Worm (Caenorhabditis elegans): ENCODE data around the gene srv-25.

DNA sequence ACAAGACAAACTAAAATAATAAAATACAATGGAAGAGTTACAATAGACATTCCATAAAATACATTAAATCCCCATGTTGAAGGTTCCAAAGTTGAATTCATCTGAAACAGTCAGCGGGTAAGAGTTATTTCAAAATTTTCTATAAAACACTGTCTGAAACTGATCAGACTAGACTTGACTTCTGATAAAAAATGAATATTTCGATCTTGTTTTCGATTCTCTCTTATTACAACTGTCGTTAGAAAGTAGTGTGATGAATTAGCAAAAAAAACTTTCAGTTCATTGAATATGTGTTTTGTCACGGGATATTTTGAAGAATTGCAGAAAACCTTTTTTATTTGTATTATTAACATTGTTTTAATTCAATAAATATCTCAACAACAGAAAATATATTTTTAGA lies 1.8 kb downstream of the srv-25 start, which contains the start of gene srv-26:
- TF ChIP-seq W03F9.2 (tag; optimal IDR thresholded peaks at IDR 0.05) (no peak), dao-5 (tag; optimal IDR thresholded peaks at IDR 0.05) (no peak), him-1 (tag; optimal IDR thresholded peaks at IDR 0.05) (no peak)
